Worm (Caenorhabditis elegans): ENCODE results near the gene col-183.

Gene col-183

DNA sequence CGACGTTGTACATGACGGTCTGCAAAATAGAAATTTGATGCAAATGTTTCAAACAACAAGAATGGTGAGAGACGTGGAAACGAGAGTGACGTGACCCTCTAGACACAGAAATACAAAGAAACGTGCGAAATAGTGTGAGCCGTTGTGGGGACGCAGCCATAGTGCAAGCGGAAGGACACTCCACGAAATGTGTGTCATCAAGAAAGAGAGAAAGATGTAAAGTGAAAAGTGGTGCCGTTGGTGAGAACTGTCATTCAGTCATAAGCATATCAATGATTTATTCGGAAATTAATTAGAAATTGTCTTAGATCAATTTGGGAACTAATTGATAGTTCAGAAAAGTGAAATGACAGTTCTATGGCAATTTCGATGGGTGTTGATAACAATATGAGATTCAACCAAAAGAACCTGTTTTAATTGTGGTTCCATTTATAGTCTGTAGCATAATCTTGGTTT, 47.7 kb downstream of the col-183 start, which contains the start of gene C29F7.3 (continued):
- TF ChIP-seq vab-15 (tag; optimal IDR thresholded peaks at IDR 0.05): no peak
- TF ChIP-seq unc-30 (tag; optimal IDR thresholded peaks at IDR 0.05): no peak
- no peak for TF ChIP-seq nhr-19 (GFP tag; conservative IDR thresholded peaks at IDR 0.05)

ce11 chrX:13417479-13417878, 50.1 kb downstream of the col-183 start:
- TF ChIP-seq nhr-85 (tag) (peak; percentile 32), unc-62 (GFP tag; optimal IDR thresholded peaks at IDR 0.05) (no peak)

Measured in whole organism, L1 larva.